Worm (Caenorhabditis elegans) whole organism, L4 larva: ENCODE results near the gene ndg-4.
A peak's percentile ranks its signal among the peaks of the same experiment; 100 is the strongest.

Experiments
- F49E8.2 ChIP-seq: sonication (generic microtip); optimal IDR thresholded peaks from 2 replicates; lab custom pipeline; 2016; ENCODE audit warnings: missing compliant biosample characterization, mild to moderate bottlenecking, missing genetic modification characterization, borderline replicate concordance
- T20F7.1 ChIP-seq: fragments of 200-800 bp; sonication (Bioruptor generic); optimal IDR thresholded peaks from 2 replicates; lab custom pipeline; 2018; ENCODE audit warnings: mild to moderate bottlenecking, missing genetic modification characterization, missing compliant biosample characterization
- Y48G9A.11 ChIP-seq: fragments of 200-800 bp; sonication (Bioruptor generic); IDR thresholded peaks from 2 replicates; pipeline ENCODE4 v1.3.6; 2022; ENCODE audit warnings: missing genetic modification reagents, missing genetic modification characterization, missing compliant biosample characterization
- Y5F2A.4 ChIP-seq: fragments of 200-800 bp; sonication (Bioruptor generic); optimal IDR thresholded peaks from 2 replicates; lab custom pipeline; 2018; ENCODE audit warnings: mild to moderate bottlenecking, missing genetic modification characterization, missing compliant biosample characterization
- Y75B8A.6 ChIP-seq: fragments of 200-800 bp; sonication (Bioruptor generic); IDR thresholded peaks from 2 replicates; pipeline ENCODE4 v1.3.6; 2022; ENCODE audit warnings: missing genetic modification reagents, missing genetic modification characterization, missing compliant biosample characterization
- aha-1 ChIP-seq: fragments of 150-350 bp; peaks from one replicate; lab custom pipeline; 2014; ENCODE audit warnings: missing biosample characterization, missing genetic modification characterization
- aly-2 ChIP-seq: sonication (generic microtip); optimal IDR thresholded peaks from 2 replicates; lab custom pipeline; 2018; ENCODE audit warnings: missing biosample characterization, missing genetic modification characterization
- arid-1 ChIP-seq: fragments of 200-800 bp; sonication (Bioruptor generic); conservative IDR thresholded peaks from 2 replicates; pipeline ENCODE4 v1.3.6; 2022; ENCODE audit warnings: missing genetic modification reagents, missing genetic modification characterization, missing compliant biosample characterization
- ceh-32 ChIP-seq: sonication (generic microtip); optimal IDR thresholded peaks from 2 replicates; lab custom pipeline; 2016; ENCODE audit warnings: mild to moderate bottlenecking, missing genetic modification characterization, missing compliant biosample characterization; ENCODE audit not compliant: poor library complexity
- ces-1 ChIP-seq: fragments of 150-350 bp; sonication (generic microtip); optimal IDR thresholded peaks from 4 replicates; lab custom pipeline; 2014; ENCODE audit warnings: missing biosample characterization, missing genetic modification reagents, missing genetic modification characterization
- daf-19 ChIP-seq: fragments of 200-800 bp; sonication (Bioruptor generic); conservative IDR thresholded peaks from 2 replicates; pipeline ENCODE4 v1.3.6; 2022; ENCODE audit warnings: missing genetic modification characterization, missing compliant biosample characterization
- daf-8 ChIP-seq: fragments of 200-800 bp; sonication (Bioruptor generic); IDR thresholded peaks from 2 replicates; pipeline ENCODE4 v1.3.6; 2022; ENCODE audit warnings: missing genetic modification characterization, missing compliant biosample characterization
- dmd-6 ChIP-seq: fragments of 200-800 bp; sonication (Bioruptor generic); IDR thresholded peaks from 2 replicates; pipeline ENCODE4 v1.3.6; 2022; ENCODE audit warnings: missing genetic modification reagents, missing genetic modification characterization, missing compliant biosample characterization
- dmd-8 ChIP-seq: fragments of 200-800 bp; sonication (Bioruptor generic); IDR thresholded peaks from 2 replicates; pipeline ENCODE4 v1.3.6; 2022; ENCODE audit warnings: missing genetic modification characterization, missing compliant biosample characterization
- dmd-9 ChIP-seq: fragments of 200-800 bp; sonication (Bioruptor generic); IDR thresholded peaks from 2 replicates; pipeline ENCODE4 v1.3.6; 2022; ENCODE audit warnings: missing genetic modification reagents, missing genetic modification characterization, missing compliant biosample characterization
- egl-27 ChIP-seq: sonication (generic microtip); optimal IDR thresholded peaks from 3 replicates; lab custom pipeline; 2017; ENCODE audit warnings: missing biosample characterization, missing genetic modification reagents, missing genetic modification characterization
- fkh-10 ChIP-seq: fragments of 150-350 bp; optimal IDR thresholded peaks from 2 replicates; lab custom pipeline; 2014; ENCODE audit warnings: missing biosample characterization, missing genetic modification reagents, missing genetic modification characterization
- gei-8 ChIP-seq: fragments of 200-800 bp; sonication (Bioruptor generic); optimal IDR thresholded peaks from 2 replicates; lab custom pipeline; 2018; ENCODE audit warnings: mild to moderate bottlenecking, missing genetic modification characterization, missing compliant biosample characterization
- lim-7 ChIP-seq: fragments of 200-800 bp; sonication (Bioruptor generic); IDR thresholded peaks from 2 replicates; pipeline ENCODE4 v1.3.6; 2022; ENCODE audit warnings: missing genetic modification characterization, missing compliant biosample characterization
- lin-29 ChIP-seq: fragments of 200-800 bp; sonication (Bioruptor generic); IDR thresholded peaks from 2 replicates; pipeline ENCODE4 v1.3.6; 2022; ENCODE audit warnings: missing genetic modification reagents, missing genetic modification characterization, missing compliant biosample characterization
- lin-38 ChIP-seq: fragments of 200-800 bp; sonication (Bioruptor generic); IDR thresholded peaks from 2 replicates; pipeline ENCODE4 v1.3.6; 2022; ENCODE audit warnings: missing genetic modification reagents, missing genetic modification characterization, missing compliant biosample characterization
- lir-3 ChIP-seq: sonication (generic microtip); optimal IDR thresholded peaks from 2 replicates; lab custom pipeline; 2016; ENCODE audit warnings: mild to moderate bottlenecking, missing genetic modification characterization, missing compliant biosample characterization
- madf-5 ChIP-seq, 2 experiments: fragments of 200-800 bp; sonication (Bioruptor generic); IDR thresholded peaks; 2 replicates each; pipeline ENCODE4 v1.3.6; 2022; ENCODE audit warnings: missing compliant biosample characterization in 2 of 2, missing genetic modification characterization in 2 of 2
- madf-9 ChIP-seq: fragments of 200-800 bp; sonication (Bioruptor generic); conservative IDR thresholded peaks from 2 replicates; pipeline ENCODE4 v1.3.6; 2022; ENCODE audit warnings: missing genetic modification reagents, missing genetic modification characterization, missing compliant biosample characterization
- mes-2 ChIP-seq: sonication (generic microtip); optimal IDR thresholded peaks from 2 replicates; lab custom pipeline; 2016; ENCODE audit warnings: missing genotype, mild to moderate bottlenecking, missing genetic modification characterization, missing compliant biosample characterization; ENCODE audit not compliant: poor library complexity, severe bottlenecking
- mxl-3 ChIP-seq: fragments of 200-800 bp; sonication (Bioruptor generic); optimal IDR thresholded peaks from 2 replicates; lab custom pipeline; 2018; ENCODE audit warnings: mild to moderate bottlenecking, missing genetic modification characterization, missing compliant biosample characterization
- nhr-10 ChIP-seq: fragments of 150-350 bp; optimal IDR thresholded peaks from 2 replicates; lab custom pipeline; 2014; ENCODE audit warnings: missing biosample characterization, missing genetic modification characterization
- nhr-102 ChIP-seq: sonication (generic microtip); optimal IDR thresholded peaks from 2 replicates; lab custom pipeline; 2016; ENCODE audit warnings: mild to moderate bottlenecking, missing genetic modification characterization, moderate library complexity, missing compliant biosample characterization
- nhr-25 ChIP-seq: sonication (generic microtip); optimal IDR thresholded peaks from 2 replicates; lab custom pipeline; 2017; ENCODE audit warnings: missing genetic modification characterization, mild to moderate bottlenecking, missing compliant biosample characterization, antibody characterized with exemption, moderate library complexity, borderline replicate concordance; ENCODE audit not compliant: insufficient read depth
- nhr-41 ChIP-seq: fragments of 200-800 bp; sonication (Bioruptor generic); IDR thresholded peaks from 2 replicates; pipeline ENCODE4 v1.3.6; 2022; ENCODE audit warnings: missing genetic modification reagents, missing genetic modification characterization, missing compliant biosample characterization
- nhr-76 ChIP-seq: fragments of 150-350 bp; optimal IDR thresholded peaks from 2 replicates; lab custom pipeline; 2014; ENCODE audit warnings: missing biosample characterization, missing genetic modification characterization
- php-3 ChIP-seq: fragments of 200-800 bp; sonication (Bioruptor generic); IDR thresholded peaks from 2 replicates; pipeline ENCODE4 v1.3.6; 2022; ENCODE audit warnings: missing genetic modification reagents, missing genetic modification characterization, missing compliant biosample characterization
- set-16 ChIP-seq: fragments of 200-800 bp; sonication (Bioruptor generic); IDR thresholded peaks from 2 replicates; pipeline ENCODE4 v1.3.6; 2022; ENCODE audit warnings: missing genetic modification reagents, missing genetic modification characterization, missing compliant biosample characterization
- skn-1 ChIP-seq: fragments of 150-350 bp; optimal IDR thresholded peaks from 2 replicates; lab custom pipeline; 2014; ENCODE audit warnings: missing biosample characterization, missing genetic modification characterization
- snpc-1.2 ChIP-seq: fragments of 200-800 bp; sonication (Bioruptor generic); IDR thresholded peaks from 2 replicates; pipeline ENCODE4 v1.3.6; 2022; ENCODE audit warnings: missing genetic modification reagents, missing genetic modification characterization, missing compliant biosample characterization
- snpc-4 ChIP-seq: fragments of 150-350 bp; optimal IDR thresholded peaks from 2 replicates; lab custom pipeline; 2014; ENCODE audit warnings: missing biosample characterization, missing genetic modification characterization
- unc-130 ChIP-seq: sonication (generic microtip); optimal IDR thresholded peaks from 2 replicates; lab custom pipeline; 2016; ENCODE audit warnings: missing genetic modification reagents, missing genetic modification characterization, missing compliant biosample characterization
- unc-62 ChIP-seq, 3 experiments: fragments of 150-350 bp in 1 of 3; sonication (generic microtip); optimal IDR thresholded peaks in 2 of 3; peaks in 1 of 3; 1 replicate in 1 of 3; 2 replicates in 2 of 3; lab custom pipeline; 2014 to 2017; ENCODE audit warnings: missing biosample characterization in 3 of 3, missing genetic modification characterization in 3 of 3, missing genetic modification reagents in 3 of 3, missing genotype in 1 of 3
- zag-1 ChIP-seq: fragments of 150-350 bp; optimal IDR thresholded peaks from 2 replicates; lab custom pipeline; 2014; ENCODE audit warnings: missing biosample characterization, missing genetic modification characterization
- zfp-2 ChIP-seq: sonication (generic microtip); optimal IDR thresholded peaks from 2 replicates; lab custom pipeline; 2016; ENCODE audit warnings: mild to moderate bottlenecking, missing genetic modification characterization, missing compliant biosample characterization
- zfp-3 ChIP-seq: fragments of 200-800 bp; sonication (Bioruptor generic); conservative IDR thresholded peaks from 2 replicates; pipeline ENCODE4 v1.3.6; 2022; ENCODE audit warnings: missing genetic modification reagents, missing genetic modification characterization, missing compliant biosample characterization
- ztf-7 ChIP-seq: fragments of 150-350 bp; optimal IDR thresholded peaks from 2 replicates; lab custom pipeline; 2014; ENCODE audit warnings: missing biosample characterization, missing genetic modification characterization

ndg-4 gene

ce11 chrIII:4435262-4435661 lies 31.9 kb downstream of the ndg-4 start:
- no peak for TF ChIP-seq nhr-102 (tag; lab: Kevin White, UChicago)
- no peak for TF ChIP-seq lir-3 (tag; lab: Kevin White, UChicago)
- no peak for TF ChIP-seq fkh-10 (GFP tag; lab: Kevin White, UChicago)
- TF ChIP-seq aha-1 (tag; lab: Kevin White, UChicago) = peak; percentile 82
- TF ChIP-seq dmd-8 (GFP tag; lab: Robert Waterston, UW) = peak; percentile 34; the same call in 1 of the 2 replicates
- TF ChIP-seq zag-1 (tag; lab: Kevin White, UChicago) = no peak
- peak; percentile 63; the same call in 1 of the 2 replicates for TF ChIP-seq dmd-9
- no peak for TF ChIP-seq snpc-4 (tag; lab: Kevin White, UChicago)
- TF ChIP-seq daf-8 (GFP tag; lab: Robert Waterston, UW) = no peak
- TF ChIP-seq ces-1 (GFP tag; lab: Kevin White, UChicago) = no peak

ce11 chrIII:4434294-4434781 lies 32.8 kb downstream of the ndg-4 start, which contains the start of gene C28A5.1:
TSS of gene C28A5.1 (minus strand) at chrIII:4434344.
- TF ChIP-seq unc-130 = peak; percentile 79
- TF ChIP-seq Y48G9A.11 (GFP tag; lab: Robert Waterston, UW) = peak; percentile 46; the same call in 1 of the 2 replicates
- TF ChIP-seq dmd-9 = 0 out of 2 replicates have a peak, but pooled peaks have one; percentile 6
- no peak for TF ChIP-seq mxl-3
- peak; percentile 30 for TF ChIP-seq F49E8.2 (tag; lab: Kevin White, UChicago)
- TF ChIP-seq gei-8 (GFP tag; lab: Kevin White, UChicago) = no peak
- peak; percentile 70 for TF ChIP-seq aha-1 (tag; lab: Kevin White, UChicago)
- no peak for TF ChIP-seq madf-9 (GFP tag; lab: Robert Waterston, UW)
- 0 out of 2 replicates have a peak, but pooled peaks have one; percentile 10 for TF ChIP-seq daf-19
- TF ChIP-seq mes-2 (tag; lab: Kevin White, UChicago) = peak; percentile 23
- TF ChIP-seq, all 104 proteins: peak for 7

- TF ChIP-seq egl-27 (tag; lab: Kevin White, UChicago) (no peak), zfp-2 (tag; lab: Kevin White, UChicago) (no peak), unc-62 (GFP tag; optimal IDR thresholded peaks at IDR 0.05 in 1 of 2; lab: Kevin White, UChicago) (no peak), unc-62 (tag; optimal IDR thresholded peaks at IDR 0.05; lab: Kevin White, UChicago) (no peak), mxl-3 (no peak), nhr-41 (GFP tag; lab: Robert Waterston, UW) (no peak), unc-130 (no peak), aly-2 (tag; lab: Kevin White, UChicago) (no peak), zfp-3 (GFP tag; lab: Robert Waterston, UW) (no peak), lim-7 (no peak), snpc-1.2 (no peak), lin-38 (GFP tag; lab: Robert Waterston, UW) (no peak), aha-1 (tag; lab: Kevin White, UChicago) (no peak), ces-1 (GFP tag; lab: Kevin White, UChicago) (no peak)
These were observed 37.8 kb downstream of the ndg-4 start, which contains the start of gene C28A5.6 for ce11 chrIII:4429402-4429801. TSS of gene C28A5.6 (minus strand) at chrIII:4429502.

ce11 chrIII:4428797-4429196 lies 38.4 kb downstream of the ndg-4 start:
- TF ChIP-seq nhr-25 (tag; lab: Kevin White, UChicago) (no peak), nhr-10 (tag; lab: Kevin White, UChicago) (no peak), mxl-3 (no peak), ceh-32 (tag; lab: Kevin White, UChicago) (no peak), gei-8 (GFP tag; lab: Kevin White, UChicago) (no peak), Y75B8A.6 (GFP tag; lab: Robert Waterston, UW) (no peak), nhr-76 (no peak), Y5F2A.4 (GFP tag; lab: Kevin White, UChicago) (no peak), lim-7 (peak; percentile 79), Y48G9A.11 (GFP tag; lab: Robert Waterston, UW) (no peak), skn-1 (tag; lab: Kevin White, UChicago) (no peak), lin-29 (GFP tag; lab: Robert Waterston, UW) (no peak), set-16 (GFP tag; lab: Robert Waterston, UW) (no peak), arid-1 (GFP tag; lab: Robert Waterston, UW) (peak; percentile 80), egl-27 (tag; lab: Kevin White, UChicago) (no peak), dmd-6 (GFP tag; lab: Robert Waterston, UW) (peak; percentile 47), ztf-7 (tag; lab: Kevin White, UChicago) (no peak), T20F7.1 (GFP tag; lab: Kevin White, UChicago) (no peak), zfp-3 (GFP tag; lab: Robert Waterston, UW) (0 out of 2 replicates have a peak, but pooled peaks have one; percentile 27), php-3 (no peak), madf-5 (GFP tag; IDR thresholded peaks at IDR 0.05; lab: Robert Waterston, UW) (0 out of 4 replicates have a peak, but pooled peaks of 1 of the 2 experiments have one; percentile 51), ces-1 (GFP tag; lab: Kevin White, UChicago) (no peak), lir-3 (tag; lab: Kevin White, UChicago) (no peak), daf-8 (GFP tag; lab: Robert Waterston, UW) (no peak), zfp-2 (tag; lab: Kevin White, UChicago) (no peak)
